Fruit fly (Drosophila melanogaster): Measurements from ENCODE around the gene CG44005.

DNA sequence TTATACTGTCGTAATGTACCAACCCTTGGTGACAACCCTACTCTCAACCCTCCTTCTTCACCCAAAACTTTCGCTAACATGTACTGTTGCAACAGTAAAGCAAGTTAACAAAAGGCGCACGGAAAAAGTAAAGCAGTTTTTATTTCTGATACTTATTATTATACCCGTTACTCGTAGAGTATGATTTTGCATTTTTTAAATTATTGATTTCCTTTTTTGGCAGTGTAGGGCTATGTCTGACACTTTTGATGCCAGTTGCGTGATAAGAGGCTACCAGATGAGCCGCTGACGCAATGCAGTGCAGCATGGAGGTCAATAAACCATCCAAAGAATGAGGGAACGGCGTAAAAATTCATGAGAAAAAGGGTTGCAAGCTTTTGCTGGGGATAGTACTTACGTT lies 3.9 kb upstream of the CG44005 start:
- TF ChIP-seq CG8478 (optimal IDR thresholded peaks at IDR 0.05) (no peak), CTCF (optimal IDR thresholded peaks at IDR 0.05) (no peak)
